Fruit fly (Drosophila melanogaster) whole organism, embryonic: ENCODE measurements around the gene Rbp6.

ENCODE experiments used
- ATbp ChIP-seq: fragments of 200-800 bp; sonication (Bioruptor generic); optimal IDR thresholded peaks from 2 replicates; lab custom pipeline; 2017; ENCODE audit warnings: missing biosample characterization, mild to moderate bottlenecking, missing genetic modification characterization, missing genetic modification reagents
- Antp ChIP-seq: fragments of 200-800 bp; sonication (Bioruptor generic); optimal IDR thresholded peaks from 3 replicates; lab custom pipeline; 2016; ENCODE audit warnings: missing biosample characterization, missing genetic modification characterization
- CG11247 ChIP-seq: fragments of 200-800 bp; sonication (Bioruptor generic); IDR thresholded peaks from 2 replicates; pipeline ENCODE4 v1.3.6; 2022; ENCODE audit warnings: missing biosample characterization, missing genetic modification characterization
- CG12659 ChIP-seq: fragments of 200-800 bp; sonication (Bioruptor generic); optimal IDR thresholded peaks from 3 replicates; lab custom pipeline; 2017; ENCODE audit warnings: mild to moderate bottlenecking, missing biosample characterization, missing genetic modification reagents, missing genetic modification characterization
- CG13287 ChIP-seq: fragments of 200-800 bp; sonication (Bioruptor generic); IDR thresholded peaks from 2 replicates; pipeline ENCODE4 v1.3.6; 2022; ENCODE audit warnings: missing biosample characterization, missing genetic modification characterization; ENCODE audit not compliant: partially characterized antibody
- CG13624 ChIP-seq: fragments of 200-800 bp; sonication (Bioruptor generic); optimal IDR thresholded peaks from 2 replicates; lab custom pipeline; 2016; ENCODE audit warnings: missing biosample characterization, missing genetic modification characterization
- CG14050 ChIP-seq: fragments of 200-800 bp; sonication (Bioruptor generic); IDR thresholded peaks from 3 replicates; pipeline ENCODE4 v1.3.6; 2022; ENCODE audit warnings: missing biosample characterization, missing genetic modification characterization
- CG14441 ChIP-seq: fragments of 200-800 bp; sonication (Bioruptor generic); IDR thresholded peaks from 2 replicates; pipeline ENCODE4 v1.3.6; 2022; ENCODE audit warnings: missing biosample characterization, missing genetic modification characterization
- CG15514 ChIP-seq: fragments of 200-800 bp; sonication (Bioruptor generic); optimal IDR thresholded peaks from 3 replicates; lab custom pipeline; 2017; ENCODE audit warnings: missing biosample characterization, missing genetic modification characterization, mild to moderate bottlenecking, moderate library complexity, missing genetic modification reagents
- CG15696 ChIP-seq: fragments of 200-800 bp; sonication (Bioruptor generic); optimal IDR thresholded peaks from 2 replicates; lab custom pipeline; 2019; ENCODE audit warnings: missing biosample characterization, mild to moderate bottlenecking, missing genetic modification characterization, moderate library complexity
- CG16863 ChIP-seq: fragments of 200-800 bp; sonication (Bioruptor generic); optimal IDR thresholded peaks from 3 replicates; lab custom pipeline; 2016; ENCODE audit warnings: missing biosample characterization, missing genetic modification characterization
- CG17359 ChIP-seq: fragments of 200-800 bp; sonication (Bioruptor generic); optimal IDR thresholded peaks from 3 replicates; lab custom pipeline; 2018; ENCODE audit warnings: missing biosample characterization, mild to moderate bottlenecking, missing genetic modification characterization, moderate library complexity
- CG17385 ChIP-seq: fragments of 200-800 bp; sonication (Bioruptor generic); optimal IDR thresholded peaks from 3 replicates; lab custom pipeline; 2018; ENCODE audit warnings: missing biosample characterization, mild to moderate bottlenecking, missing genetic modification characterization
- CG17912 ChIP-seq: fragments of 200-800 bp; sonication (Bioruptor generic); optimal IDR thresholded peaks from 2 replicates; lab custom pipeline; 2018; ENCODE audit warnings: missing biosample characterization, mild to moderate bottlenecking, missing genetic modification characterization
- CG18599 ChIP-seq: fragments of 200-800 bp; sonication (Bioruptor generic); optimal IDR thresholded peaks from 3 replicates; lab custom pipeline; 2017; ENCODE audit warnings: missing biosample characterization, missing genetic modification characterization, mild to moderate bottlenecking, moderate library complexity, missing genetic modification reagents
- CG2120 ChIP-seq: fragments of 200-800 bp; sonication (Bioruptor generic); optimal IDR thresholded peaks from 3 replicates; lab custom pipeline; 2016; ENCODE audit warnings: missing biosample characterization, missing genetic modification characterization
- CG2889 ChIP-seq: fragments of 200-800 bp; sonication (Bioruptor generic); IDR thresholded peaks from 3 replicates; pipeline ENCODE4 v1.3.6; 2022; ENCODE audit warnings: missing biosample characterization, missing genetic modification characterization
- CG30403 ChIP-seq: fragments of 200-800 bp; sonication (Bioruptor generic); optimal IDR thresholded peaks from 3 replicates; lab custom pipeline; 2016; ENCODE audit warnings: missing biosample characterization, missing genetic modification characterization
- CG3065 ChIP-seq: fragments of 200-800 bp; sonication (Bioruptor generic); optimal IDR thresholded peaks from 2 replicates; lab custom pipeline; 2016; ENCODE audit warnings: missing biosample characterization, missing genetic modification characterization
- CG3163 ChIP-seq: fragments of 200-800 bp; sonication (Bioruptor generic); optimal IDR thresholded peaks from 3 replicates; lab custom pipeline; 2016; ENCODE audit warnings: missing biosample characterization, missing genetic modification characterization
- CG34376 ChIP-seq: fragments of 200-800 bp; sonication (Bioruptor generic); optimal IDR thresholded peaks from 2 replicates; lab custom pipeline; 2018; ENCODE audit warnings: missing biosample characterization, mild to moderate bottlenecking, missing genetic modification characterization
- CG7987 ChIP-seq: fragments of 200-800 bp; sonication (Bioruptor generic); optimal IDR thresholded peaks from 2 replicates; lab custom pipeline; 2018; ENCODE audit warnings: missing biosample characterization, mild to moderate bottlenecking, missing genetic modification characterization, moderate library complexity
- CG9215 ChIP-seq: fragments of 200-800 bp; sonication (Bioruptor generic); IDR thresholded peaks from 2 replicates; pipeline ENCODE4 v1.3.6; 2022; ENCODE audit warnings: missing biosample characterization, missing genetic modification characterization
- CG9817 ChIP-seq: fragments of 200-800 bp; sonication (Bioruptor generic); optimal IDR thresholded peaks from 2 replicates; lab custom pipeline; 2018; ENCODE audit warnings: missing biosample characterization, mild to moderate bottlenecking, missing genetic modification characterization, moderate library complexity
- CoRest ChIP-seq: fragments of 200-800 bp; sonication (Bioruptor generic); optimal IDR thresholded peaks from 3 replicates; lab custom pipeline; 2018; ENCODE audit warnings: missing biosample characterization, mild to moderate bottlenecking, missing genetic modification characterization, moderate library complexity
- Dll ChIP-seq: fragments of 200-800 bp; sonication (Bioruptor generic); IDR thresholded peaks from 4 replicates; pipeline ENCODE4 v1.3.6; 2022; ENCODE audit warnings: missing biosample characterization, missing genetic modification characterization; ENCODE audit not compliant: partially characterized antibody
- Elba2 ChIP-seq: fragments of 200-800 bp; sonication (Bioruptor generic); optimal IDR thresholded peaks from 3 replicates; lab custom pipeline; 2016; ENCODE audit warnings: missing biosample characterization, missing genetic modification characterization
- Ets65A ChIP-seq: fragments of 200-800 bp; sonication (Bioruptor generic); peaks from one replicate; lab custom pipeline; 2016; ENCODE audit warnings: missing biosample characterization, missing genetic modification characterization
- Lhr ChIP-seq: fragments of 200-800 bp; sonication (Bioruptor generic); optimal IDR thresholded peaks from 3 replicates; lab custom pipeline; 2017; ENCODE audit warnings: mild to moderate bottlenecking, missing biosample characterization, missing genetic modification reagents, missing genetic modification characterization
- Med ChIP-seq: fragments of 200-800 bp; sonication (Bioruptor generic); peaks from one replicate; lab custom pipeline; 2016; ENCODE audit warnings: missing biosample characterization, missing genetic modification characterization, mild to moderate bottlenecking, inconsistent platforms, moderate library complexity
- Mrtf ChIP-seq: fragments of 200-800 bp; sonication (Bioruptor generic); IDR thresholded peaks from 3 replicates; pipeline ENCODE4 v1.3.6; 2022; ENCODE audit warnings: missing biosample characterization, missing genetic modification characterization
- PHDP ChIP-seq: fragments of 200-800 bp; sonication (Bioruptor generic); optimal IDR thresholded peaks from 3 replicates; lab custom pipeline; 2018; ENCODE audit warnings: missing biosample characterization, mild to moderate bottlenecking, missing genetic modification characterization, moderate library complexity
- Pdp1 ChIP-seq, 2 experiments: fragments of 200-800 bp; sonication (Bioruptor generic); optimal IDR thresholded peaks; 3 replicates each; lab custom pipeline; 2016; ENCODE audit warnings: missing biosample characterization in 2 of 2, missing genetic modification characterization in 2 of 2, mild to moderate bottlenecking in 1 of 2, moderate library complexity in 1 of 2
- Taf1 ChIP-seq: fragments of 200-800 bp; sonication (Bioruptor generic); IDR thresholded peaks from 2 replicates; pipeline ENCODE4 v1.3.6; 2022; ENCODE audit warnings: missing biosample characterization, missing genetic modification characterization
- abd-A ChIP-seq: fragments of 200-800 bp; sonication (Bioruptor generic); optimal IDR thresholded peaks from 3 replicates; lab custom pipeline; 2019; ENCODE audit warnings: missing biosample characterization, mild to moderate bottlenecking, missing genetic modification characterization, moderate library complexity
- ara ChIP-seq: fragments of 200-800 bp; sonication (Bioruptor generic); IDR thresholded peaks from 2 replicates; pipeline ENCODE4 v1.3.6; 2022; ENCODE audit warnings: missing biosample characterization, missing genetic modification characterization
- bbx ChIP-seq: fragments of 200-800 bp; sonication (Bioruptor generic); IDR thresholded peaks from 2 replicates; pipeline ENCODE4 v1.3.6; 2022; ENCODE audit warnings: missing biosample characterization, missing genetic modification characterization; ENCODE audit not compliant: partially characterized antibody
- ci ChIP-seq: fragments of 200-800 bp; sonication (Bioruptor generic); IDR thresholded peaks from 3 replicates; pipeline ENCODE4 v1.3.6; 2022; ENCODE audit warnings: missing biosample characterization, missing genetic modification characterization
- exex ChIP-seq: fragments of 200-800 bp; sonication (Bioruptor generic); optimal IDR thresholded peaks from 4 replicates; lab custom pipeline; 2018; ENCODE audit warnings: missing biosample characterization, mild to moderate bottlenecking, missing genetic modification characterization, moderate library complexity
- fu2 ChIP-seq: fragments of 200-800 bp; sonication (Bioruptor generic); optimal IDR thresholded peaks from 2 replicates; lab custom pipeline; 2016; ENCODE audit warnings: missing biosample characterization, missing genetic modification characterization
- gfzf ChIP-seq: fragments of 200-800 bp; sonication (Bioruptor generic); optimal IDR thresholded peaks from 2 replicates; lab custom pipeline; 2016; ENCODE audit warnings: missing biosample characterization, mild to moderate bottlenecking, missing genetic modification characterization, moderate library complexity
- grn ChIP-seq: fragments of 200-800 bp; sonication (Bioruptor generic); optimal IDR thresholded peaks from 3 replicates; lab custom pipeline; 2017; ENCODE audit warnings: missing biosample characterization, missing genetic modification characterization
- mirr ChIP-seq: fragments of 200-800 bp; sonication (Bioruptor generic); optimal IDR thresholded peaks from 3 replicates; lab custom pipeline; 2018; ENCODE audit warnings: missing biosample characterization, mild to moderate bottlenecking, missing genetic modification characterization
- nmo ChIP-seq: fragments of 200-800 bp; sonication (Bioruptor generic); optimal IDR thresholded peaks from 2 replicates; lab custom pipeline; 2018; ENCODE audit warnings: missing biosample characterization, mild to moderate bottlenecking, missing genetic modification characterization, moderate library complexity
- pzg ChIP-seq: fragments of 200-800 bp; sonication (Bioruptor generic); optimal IDR thresholded peaks from 3 replicates; lab custom pipeline; 2018; ENCODE audit warnings: missing biosample characterization, mild to moderate bottlenecking, missing genetic modification characterization, moderate library complexity
- scrt ChIP-seq: fragments of 200-800 bp; sonication (Bioruptor generic); optimal IDR thresholded peaks from 2 replicates; lab custom pipeline; 2018; ENCODE audit warnings: missing biosample characterization, mild to moderate bottlenecking, missing genetic modification characterization, moderate library complexity
- seq ChIP-seq: fragments of 200-800 bp; sonication (Bioruptor generic); IDR thresholded peaks from 2 replicates; pipeline ENCODE4 v1.3.6; 2022; ENCODE audit warnings: missing biosample characterization, missing genetic modification characterization
- slbo ChIP-seq: fragments of 200-800 bp; sonication (Bioruptor generic); IDR thresholded peaks from 2 replicates; pipeline ENCODE4 v1.3.6; 2022; ENCODE audit warnings: missing biosample characterization, missing genetic modification characterization
- slp2 ChIP-seq: fragments of 200-800 bp; sonication (Bioruptor generic); optimal IDR thresholded peaks from 2 replicates; lab custom pipeline; 2016; ENCODE audit warnings: missing biosample characterization, missing genetic modification characterization
- wek ChIP-seq: fragments of 200-800 bp; sonication (Bioruptor generic); optimal IDR thresholded peaks from 3 replicates; lab custom pipeline; 2018; ENCODE audit warnings: missing biosample characterization, mild to moderate bottlenecking, missing genetic modification characterization, moderate library complexity

Rbp6 gene

dm6 chr3L:17044799-17045198, 193.2 kb downstream of the Rbp6 start, which contains the start of gene Pop5 (continued):
- TF ChIP-seq CG30403 (no peak), CG13624 (GFP tag; lab: Kevin White, UChicago) (peak; percentile 6), Elba2 (peak; percentile 73), CG3163 (GFP tag; lab: Kevin White, UChicago) (no peak), ara (GFP tag; lab: Robert Waterston, UW) (no peak), Mrtf (no peak), CG17359 (tag; lab: Kevin White, UChicago) (peak; percentile 19), slp2 (GFP tag; lab: Kevin White, UChicago) (no peak), Ets65A (peak; percentile 72), gfzf (GFP tag; lab: Kevin White, UChicago) (peak; percentile 34), CG15696 (tag; lab: Kevin White, UChicago) (peak; percentile 29), CG34376 (GFP tag; lab: Kevin White, UChicago) (peak; percentile 9), CG11247 (GFP tag; lab: Robert Waterston, UW) (no peak), CG9817 (tag; lab: Kevin White, UChicago) (peak; percentile 1), CG14050 (no peak), CG17912 (peak; percentile 42), CG13287 (GFP tag; lab: Robert Waterston, UW) (peak; percentile 34; the same call in 1 of the 2 replicates), CG12659 (GFP tag; lab: Kevin White, UChicago) (peak; percentile 36), CG18599 (no peak), CG2889 (GFP tag; lab: Robert Waterston, UW) (no peak), ci (GFP tag; lab: Robert Waterston, UW) (peak; percentile 26; the same call in 1 of the 3 replicates), Lhr (peak; percentile 53), CG16863 (GFP tag; lab: Kevin White, UChicago) (peak; percentile 13), Pdp1 (GFP tag; optimal IDR thresholded peaks at IDR 0.05; lab: Kevin White, UChicago) (peak in 1 of 2 experiments; percentile 41), Taf1 (GFP tag; lab: Robert Waterston, UW) (no peak), Dll (GFP tag; lab: Robert Waterston, UW) (0 out of 4 replicates have a peak, but pooled peaks have one; percentile 33), CG17385 (GFP tag; lab: Kevin White, UChicago) (peak; percentile 38), ATbp (GFP tag; lab: Kevin White, UChicago) (peak; percentile 5), grn (GFP tag; lab: Kevin White, UChicago) (no peak), CG15514 (GFP tag; lab: Kevin White, UChicago) (peak; percentile 61), scrt (no peak), fu2 (GFP tag; lab: Kevin White, UChicago) (no peak), wek (GFP tag; lab: Kevin White, UChicago) (peak; percentile 54), Antp (no peak), Med (peak; percentile 46), CG3065 (GFP tag; lab: Kevin White, UChicago) (no peak), nmo (GFP tag; lab: Kevin White, UChicago) (peak; percentile 35), slbo (GFP tag; lab: Robert Waterston, UW) (no peak), PHDP (tag; lab: Kevin White, UChicago) (peak; percentile 38), seq (GFP tag; lab: Robert Waterston, UW) (no peak), CG14441 (GFP tag; lab: Robert Waterston, UW) (no peak), mirr (GFP tag; lab: Kevin White, UChicago) (peak; percentile 43), CG7987 (peak; percentile 39), exex (no peak), CoRest (tag; lab: Kevin White, UChicago) (peak; percentile 69), pzg (GFP tag; lab: Kevin White, UChicago) (peak; percentile 69), CG2120 (GFP tag; lab: Kevin White, UChicago) (no peak), CG9215 (GFP tag; lab: Robert Waterston, UW) (no peak), abd-A (no peak), bbx (GFP tag; lab: Robert Waterston, UW) (peak; percentile 49; the same call in 1 of the 2 replicates)
